Worm (Caenorhabditis elegans) whole organism, early embryonic: ENCODE data around the gene pgp-12.

ENCODE experiments used
- B0310.2 ChIP-seq: sonication (generic microtip); optimal IDR thresholded peaks from 2 replicates; lab custom pipeline; 2016; ENCODE audit warnings: mild to moderate bottlenecking, missing genetic modification characterization, missing compliant biosample characterization
- F13C5.2 ChIP-seq: sonication (generic microtip); optimal IDR thresholded peaks from 2 replicates; lab custom pipeline; 2017; ENCODE audit warnings: mild to moderate bottlenecking, missing genetic modification characterization, inconsistent platforms, missing compliant biosample characterization
- aly-1 ChIP-seq: sonication (generic microtip); optimal IDR thresholded peaks from 2 replicates; lab custom pipeline; 2016; ENCODE audit warnings: missing genetic modification characterization, missing compliant biosample characterization
- ama-1 ChIP-seq: fragments of 150-350 bp; optimal IDR thresholded peaks from 2 replicates; lab custom pipeline; 2014
- ceh-13 ChIP-seq: fragments of 200-800 bp; sonication (Bioruptor generic); optimal IDR thresholded peaks from 2 replicates; lab custom pipeline; 2018; ENCODE audit warnings: mild to moderate bottlenecking, missing genetic modification characterization, missing compliant biosample characterization
- ceh-36 ChIP-seq: sonication (generic microtip); optimal IDR thresholded peaks from 2 replicates; lab custom pipeline; 2016; ENCODE audit warnings: missing genetic modification characterization, inconsistent platforms, missing compliant biosample characterization
- ets-7 ChIP-seq: sonication (generic microtip); optimal IDR thresholded peaks from 2 replicates; lab custom pipeline; 2016; ENCODE audit warnings: missing genotype, missing genetic modification characterization, missing compliant biosample characterization
- flt-1 ChIP-seq: fragments of 200-800 bp; sonication (Bioruptor generic); IDR thresholded peaks from 2 replicates; pipeline ENCODE4 v1.3.6; 2022; ENCODE audit warnings: missing genetic modification characterization, missing compliant biosample characterization
- hmbx-1 ChIP-seq: sonication (generic microtip); optimal IDR thresholded peaks from 2 replicates; lab custom pipeline; 2016; ENCODE audit warnings: mild to moderate bottlenecking, missing genetic modification characterization, missing compliant biosample characterization
- hmg-4 ChIP-seq: fragments of 200-800 bp; sonication (Bioruptor generic); optimal IDR thresholded peaks from 2 replicates; lab custom pipeline; 2018; ENCODE audit warnings: mild to moderate bottlenecking, missing genetic modification characterization, missing compliant biosample characterization
- hnd-1 ChIP-seq: sonication (generic microtip); optimal IDR thresholded peaks from 2 replicates; lab custom pipeline; 2016; ENCODE audit warnings: missing genetic modification characterization, missing compliant biosample characterization
- pes-1 ChIP-seq: fragments of 200-800 bp; sonication (Bioruptor generic); IDR thresholded peaks from 2 replicates; pipeline ENCODE4 v1.3.6; 2022; ENCODE audit warnings: missing genetic modification reagents, missing genetic modification characterization, missing compliant biosample characterization
- scrt-1 ChIP-seq: fragments of 200-800 bp; sonication (Bioruptor generic); IDR thresholded peaks from 2 replicates; pipeline ENCODE4 v1.3.6; 2022; ENCODE audit warnings: missing genetic modification characterization, missing compliant biosample characterization
- sea-1 ChIP-seq: fragments of 200-800 bp; sonication (Bioruptor generic); conservative IDR thresholded peaks from 2 replicates; pipeline ENCODE4 v1.3.6; 2022; ENCODE audit warnings: missing genetic modification characterization, missing compliant biosample characterization
- tbx-11 ChIP-seq: fragments of 200-800 bp; sonication (Bioruptor generic); IDR thresholded peaks from 2 replicates; pipeline ENCODE4 v1.3.6; 2022; ENCODE audit warnings: missing genetic modification characterization, missing compliant biosample characterization
- tbx-37 ChIP-seq: fragments of 200-800 bp; sonication (Bioruptor generic); conservative IDR thresholded peaks from 2 replicates; pipeline ENCODE4 v1.3.6; 2022; ENCODE audit warnings: missing genetic modification reagents, missing genetic modification characterization, missing compliant biosample characterization
- tra-4 ChIP-seq: sonication (generic microtip); optimal IDR thresholded peaks from 2 replicates; lab custom pipeline; 2017; ENCODE audit warnings: missing genetic modification characterization, missing compliant biosample characterization

pgp-12 gene

ce11 chrX:12759642-12760041, 28.0 kb downstream of the pgp-12 start:
- TF ChIP-seq pes-1 (GFP tag; lab: Robert Waterston, UW) (no peak), hnd-1 (tag; lab: Kevin White, UChicago) (no peak), B0310.2 (no peak), aly-1 (tag; lab: Kevin White, UChicago) (no peak), scrt-1 (no peak)

ce11 chrX:12761295-12761775, 29.7 kb downstream of the pgp-12 start:
- no peak for TF ChIP-seq tra-4
- TF ChIP-seq hmg-4 (GFP tag; lab: Kevin White, UChicago), result no peak
- TF ChIP-seq scrt-1, result no peak
- TF ChIP-seq hmbx-1 (tag; lab: Kevin White, UChicago), result no peak
- no peak for TF ChIP-seq pes-1 (GFP tag; lab: Robert Waterston, UW)
- no peak for TF ChIP-seq ets-7 (tag; lab: Kevin White, UChicago)

ce11 chrX:12761778-12762177, 30.2 kb downstream of the pgp-12 start, which contains the start of gene cept-1:
cept-1 (plus strand) TSS chrX:12762078.
- TF ChIP-seq ceh-13 (no peak), scrt-1 (no peak), F13C5.2 (no peak), ama-1 (lab: Kevin White, UChicago) (no peak), tra-4 (no peak), flt-1 (no peak), sea-1 (no peak), hmbx-1 (tag; lab: Kevin White, UChicago) (no peak), ceh-36 (tag; lab: Kevin White, UChicago) (no peak), tbx-37 (GFP tag; lab: Robert Waterston, UW) (no peak), hmg-4 (GFP tag; lab: Kevin White, UChicago) (no peak), pes-1 (GFP tag; lab: Robert Waterston, UW) (no peak), B0310.2 (no peak), hnd-1 (tag; lab: Kevin White, UChicago) (no peak), aly-1 (tag; lab: Kevin White, UChicago) (no peak), tbx-11 (GFP tag; lab: Robert Waterston, UW) (no peak), ets-7 (tag; lab: Kevin White, UChicago) (no peak)

ce11 chrX:12764009-12764408, 32.4 kb downstream of the pgp-12 start:
- TF ChIP-seq F13C5.2 (no peak), ceh-13 (no peak), hmg-4 (GFP tag; lab: Kevin White, UChicago) (no peak), tra-4 (no peak), sea-1 (no peak), tbx-11 (GFP tag; lab: Robert Waterston, UW) (no peak), hnd-1 (tag; lab: Kevin White, UChicago) (no peak), scrt-1 (no peak), aly-1 (tag; lab: Kevin White, UChicago) (no peak), flt-1 (no peak), ets-7 (tag; lab: Kevin White, UChicago) (no peak), ceh-36 (tag; lab: Kevin White, UChicago) (no peak), ama-1 (lab: Kevin White, UChicago) (no peak), pes-1 (GFP tag; lab: Robert Waterston, UW) (no peak), hmbx-1 (tag; lab: Kevin White, UChicago) (no peak), B0310.2 (no peak)

- TF ChIP-seq sea-1 (no peak), ets-7 (tag; lab: Kevin White, UChicago) (no peak), ceh-13 (no peak), flt-1 (no peak), tbx-11 (GFP tag; lab: Robert Waterston, UW) (no peak)
These were observed 38.1 kb downstream of the pgp-12 start, which contains the start of gene ilc-17.1 for ce11 chrX:12769697-12770096. ilc-17.1 (minus strand) TSS chrX:12769797.

- TF ChIP-seq ama-1 (lab: Kevin White, UChicago) (no peak), aly-1 (tag; lab: Kevin White, UChicago) (no peak), ets-7 (tag; lab: Kevin White, UChicago) (no peak), ceh-13 (no peak), hmg-4 (GFP tag; lab: Kevin White, UChicago) (no peak), F13C5.2 (no peak), pes-1 (GFP tag; lab: Robert Waterston, UW) (no peak)
These were observed 49.1 kb downstream of the pgp-12 start for ce11 chrX:12780674-12781073.

ce11 chrX:12781712-12782444, 50.3 kb downstream of the pgp-12 start, which contains the start of gene alh-13:
alh-13 (plus strand) TSS chrX:12782394.
- TF ChIP-seq tbx-11 (GFP tag; lab: Robert Waterston, UW) (no peak), tra-4 (no peak), ceh-36 (tag; lab: Kevin White, UChicago) (no peak), scrt-1 (no peak), hmbx-1 (tag; lab: Kevin White, UChicago) (no peak), B0310.2 (no peak), ceh-13 (no peak), flt-1 (no peak), pes-1 (GFP tag; lab: Robert Waterston, UW) (no peak), hmg-4 (GFP tag; lab: Kevin White, UChicago) (no peak), sea-1 (no peak), hnd-1 (tag; lab: Kevin White, UChicago) (no peak), aly-1 (tag; lab: Kevin White, UChicago) (no peak)
